Worm (Caenorhabditis elegans) whole organism, L4/young adult: Measurements from ENCODE around the gene B0024.3.

Experiments
- W03F9.2 ChIP-seq: fragments of 150-350 bp; optimal IDR thresholded peaks from 2 replicates; lab custom pipeline; 2014; ENCODE audit warnings: missing biosample characterization, missing genetic modification characterization
- dao-5 ChIP-seq: sonication (generic microtip); optimal IDR thresholded peaks from 2 replicates; lab custom pipeline; 2016; ENCODE audit warnings: missing genotype, missing genetic modification characterization, moderate library complexity, missing compliant biosample characterization
- him-1 ChIP-seq: sonication (generic microtip); optimal IDR thresholded peaks from 2 replicates; lab custom pipeline; 2016; ENCODE audit warnings: missing genotype, missing genetic modification reagents, missing genetic modification characterization, missing compliant biosample characterization

- no peak for TF ChIP-seq dao-5 (tag; lab: Kevin White, UChicago)
- TF ChIP-seq W03F9.2 (tag; lab: Kevin White, UChicago) = no peak
- TF ChIP-seq him-1 (tag; lab: Kevin White, UChicago) = no peak
Measured at ce11 chrV:10265019-10265418, 22.3 kb upstream of the B0024.3 start.
